Fruit fly (Drosophila melanogaster) whole organism, embryonic: ENCODE measurements around the gene CG14400.

Experiments used
- Adf1 ChIP-seq: fragments of 200-800 bp; sonication (Bioruptor generic); IDR thresholded peaks from 2 replicates; pipeline ENCODE4 v1.3.6; 2022; ENCODE audit warnings: missing biosample characterization, missing genetic modification characterization
- Asciz ChIP-seq: fragments of 200-800 bp; sonication (Bioruptor generic); optimal IDR thresholded peaks from 2 replicates; lab custom pipeline; 2017; ENCODE audit warnings: missing biosample characterization, mild to moderate bottlenecking, missing genetic modification characterization, missing genetic modification reagents
- CG11085 ChIP-seq: fragments of 200-800 bp; sonication (Bioruptor generic); IDR thresholded peaks from 2 replicates; pipeline ENCODE4 v1.3.6; 2022; ENCODE audit warnings: missing biosample characterization, missing genetic modification characterization
- CG11696 ChIP-seq: fragments of 200-800 bp; sonication (Bioruptor generic); IDR thresholded peaks from 2 replicates; pipeline ENCODE4 v1.3.6; 2022; ENCODE audit warnings: missing biosample characterization, missing genetic modification characterization
- CG11723 ChIP-seq: fragments of 200-800 bp; sonication (Bioruptor generic); optimal IDR thresholded peaks from 2 replicates; lab custom pipeline; 2017; ENCODE audit warnings: missing biosample characterization, mild to moderate bottlenecking, missing genetic modification characterization
- CG12155 ChIP-seq: fragments of 200-800 bp; sonication (Bioruptor generic); optimal IDR thresholded peaks from 3 replicates; lab custom pipeline; 2016; ENCODE audit warnings: missing biosample characterization, missing genetic modification characterization
- CG12236 ChIP-seq: fragments of 200-800 bp; sonication (Bioruptor generic); optimal IDR thresholded peaks from 2 replicates; lab custom pipeline; 2016; ENCODE audit warnings: missing biosample characterization, missing genetic modification characterization
- CG12659 ChIP-seq: fragments of 200-800 bp; sonication (Bioruptor generic); optimal IDR thresholded peaks from 3 replicates; lab custom pipeline; 2017; ENCODE audit warnings: mild to moderate bottlenecking, missing biosample characterization, missing genetic modification reagents, missing genetic modification characterization
- CG14710 ChIP-seq: fragments of 200-800 bp; sonication (Bioruptor generic); optimal IDR thresholded peaks from 3 replicates; lab custom pipeline; 2019; ENCODE audit warnings: missing biosample characterization, mild to moderate bottlenecking, missing genetic modification characterization, moderate library complexity
- CG15269 ChIP-seq: fragments of 200-800 bp; sonication (Bioruptor generic); optimal IDR thresholded peaks from 2 replicates; lab custom pipeline; 2018; ENCODE audit warnings: missing biosample characterization, mild to moderate bottlenecking, missing genetic modification characterization, moderate library complexity
- CG1647 ChIP-seq: fragments of 200-800 bp; sonication (Bioruptor generic); optimal IDR thresholded peaks from 3 replicates; lab custom pipeline; 2016; ENCODE audit warnings: missing biosample characterization, missing genetic modification characterization
- CG16779 ChIP-seq: fragments of 200-800 bp; sonication (Bioruptor generic); IDR thresholded peaks from 2 replicates; pipeline ENCODE4 v1.3.6; 2022; ENCODE audit warnings: missing biosample characterization, missing genetic modification characterization
- CG17328 ChIP-seq: fragments of 200-800 bp; sonication (Bioruptor generic); IDR thresholded peaks from 2 replicates; pipeline ENCODE4 v1.3.6; 2022; ENCODE audit warnings: missing biosample characterization, missing genetic modification characterization
- CG18262 ChIP-seq: fragments of 200-800 bp; optimal IDR thresholded peaks from 3 replicates; lab custom pipeline; 2019; ENCODE audit warnings: missing biosample characterization, mild to moderate bottlenecking, missing genetic modification characterization, moderate library complexity
- CG1832 ChIP-seq: fragments of 200-800 bp; sonication (Bioruptor generic); optimal IDR thresholded peaks from 2 replicates; lab custom pipeline; 2017; ENCODE audit warnings: missing biosample characterization, mild to moderate bottlenecking, missing genetic modification characterization, inconsistent platforms
- CG18764 ChIP-seq: fragments of 200-800 bp; sonication (Bioruptor generic); optimal IDR thresholded peaks from 3 replicates; lab custom pipeline; 2016; ENCODE audit warnings: missing biosample characterization, missing genetic modification characterization
- CG2712 ChIP-seq: fragments of 200-800 bp; optimal IDR thresholded peaks from 3 replicates; lab custom pipeline; 2019; ENCODE audit warnings: missing biosample characterization, mild to moderate bottlenecking, missing genetic modification characterization, moderate library complexity
- CG4424 ChIP-seq: fragments of 200-800 bp; sonication (Bioruptor generic); optimal IDR thresholded peaks from 3 replicates; lab custom pipeline; 2016; ENCODE audit warnings: missing biosample characterization, missing genetic modification characterization
- CG8765 ChIP-seq: fragments of 200-800 bp; sonication (Bioruptor generic); IDR thresholded peaks from 2 replicates; pipeline ENCODE4 v1.3.6; 2022; ENCODE audit warnings: missing biosample characterization, missing genetic modification characterization
- CG8944 ChIP-seq: fragments of 200-800 bp; sonication (Bioruptor generic); optimal IDR thresholded peaks from 3 replicates; lab custom pipeline; 2016; ENCODE audit warnings: missing biosample characterization, missing genetic modification characterization
- CG9817 ChIP-seq: fragments of 200-800 bp; sonication (Bioruptor generic); optimal IDR thresholded peaks from 2 replicates; lab custom pipeline; 2018; ENCODE audit warnings: missing biosample characterization, mild to moderate bottlenecking, missing genetic modification characterization, moderate library complexity
- CG9876 ChIP-seq: fragments of 200-800 bp; sonication (Bioruptor generic); optimal IDR thresholded peaks from 2 replicates; lab custom pipeline; 2016; ENCODE audit warnings: missing biosample characterization, missing genetic modification characterization
- CrebB ChIP-seq: fragments of 200-800 bp; sonication (Bioruptor generic); optimal IDR thresholded peaks from 3 replicates; lab custom pipeline; 2018; ENCODE audit warnings: missing biosample characterization, mild to moderate bottlenecking, missing genetic modification characterization
- Fer1 ChIP-seq: fragments of 200-800 bp; sonication (Bioruptor generic); optimal IDR thresholded peaks from 2 replicates; lab custom pipeline; 2017; ENCODE audit warnings: missing biosample characterization, mild to moderate bottlenecking, missing genetic modification characterization
- Fer3 ChIP-seq: fragments of 200-800 bp; sonication (Bioruptor generic); optimal IDR thresholded peaks from 2 replicates; lab custom pipeline; 2018; ENCODE audit warnings: missing biosample characterization, mild to moderate bottlenecking, missing genetic modification characterization, moderate library complexity
- H15 ChIP-seq: fragments of 200-800 bp; sonication (Bioruptor generic); IDR thresholded peaks from 3 replicates; pipeline ENCODE4 v1.3.6; 2022; ENCODE audit warnings: missing biosample characterization, missing genetic modification characterization
- PHDP ChIP-seq: fragments of 200-800 bp; sonication (Bioruptor generic); optimal IDR thresholded peaks from 3 replicates; lab custom pipeline; 2018; ENCODE audit warnings: missing biosample characterization, mild to moderate bottlenecking, missing genetic modification characterization, moderate library complexity
- Sox100B ChIP-seq: fragments of 200-800 bp; sonication (Bioruptor generic); optimal IDR thresholded peaks from 3 replicates; lab custom pipeline; 2018; ENCODE audit warnings: missing biosample characterization, mild to moderate bottlenecking, missing genetic modification characterization
- Sox102F ChIP-seq: fragments of 200-800 bp; sonication (Bioruptor generic); optimal IDR thresholded peaks from 2 replicates; lab custom pipeline; 2018; ENCODE audit warnings: missing biosample characterization, mild to moderate bottlenecking, missing genetic modification characterization, moderate library complexity
- Tbp ChIP-seq: fragments of >200 bp; optimal IDR thresholded peaks from 2 replicates; lab custom pipeline; 2018; ENCODE audit warnings: missing biosample characterization, missing genetic modification characterization
- ara ChIP-seq: fragments of 200-800 bp; sonication (Bioruptor generic); IDR thresholded peaks from 2 replicates; pipeline ENCODE4 v1.3.6; 2022; ENCODE audit warnings: missing biosample characterization, missing genetic modification characterization
- bab2 ChIP-seq: fragments of 200-800 bp; sonication (Bioruptor generic); optimal IDR thresholded peaks from 2 replicates; lab custom pipeline; 2016; ENCODE audit warnings: missing biosample characterization, missing genetic modification characterization
- bbx ChIP-seq: fragments of 200-800 bp; sonication (Bioruptor generic); IDR thresholded peaks from 2 replicates; pipeline ENCODE4 v1.3.6; 2022; ENCODE audit warnings: missing biosample characterization, missing genetic modification characterization; ENCODE audit not compliant: partially characterized antibody
- bsh ChIP-seq, 2 experiments: fragments of 200-800 bp; sonication (Bioruptor generic); optimal IDR thresholded peaks; 2 replicates each; lab custom pipeline; 2017 to 2018; ENCODE audit warnings: mild to moderate bottlenecking in 2 of 2, missing biosample characterization in 2 of 2, missing genetic modification characterization in 2 of 2, moderate library complexity in 1 of 2
- caup ChIP-seq: fragments of 200-800 bp; sonication (Bioruptor generic); optimal IDR thresholded peaks from 3 replicates; lab custom pipeline; 2017; ENCODE audit warnings: missing biosample characterization, mild to moderate bottlenecking, missing genetic modification characterization, moderate library complexity; ENCODE audit not compliant: severe bottlenecking
- ci ChIP-seq: fragments of 200-800 bp; sonication (Bioruptor generic); IDR thresholded peaks from 3 replicates; pipeline ENCODE4 v1.3.6; 2022; ENCODE audit warnings: missing biosample characterization, missing genetic modification characterization
- eyg ChIP-seq: fragments of 200-800 bp; sonication (Bioruptor generic); optimal IDR thresholded peaks from 3 replicates; lab custom pipeline; 2016; ENCODE audit warnings: missing biosample characterization, missing genetic modification characterization
- fd102C ChIP-seq: fragments of 200-800 bp; sonication (Bioruptor generic); optimal IDR thresholded peaks from 2 replicates; lab custom pipeline; 2018; ENCODE audit warnings: missing biosample characterization, mild to moderate bottlenecking, missing genetic modification characterization, moderate library complexity
- insv ChIP-seq, 2 experiments: fragments of 200-800 bp; sonication (Bioruptor generic); optimal IDR thresholded peaks; 3 replicates each; lab custom pipeline; 2016 to 2018; ENCODE audit warnings: missing biosample characterization in 2 of 2, missing genetic modification characterization in 2 of 2
- kay ChIP-seq: fragments of 200-800 bp; sonication (Bioruptor generic); optimal IDR thresholded peaks from 2 replicates; lab custom pipeline; 2016; ENCODE audit warnings: missing biosample characterization, missing genetic modification characterization
- ken ChIP-seq: fragments of 200-800 bp; sonication (Bioruptor generic); IDR thresholded peaks from 3 replicates; pipeline ENCODE4 v1.3.6; 2022; ENCODE audit warnings: missing biosample characterization, missing genetic modification characterization
- lbe ChIP-seq: fragments of 200-800 bp; sonication (Bioruptor generic); optimal IDR thresholded peaks from 2 replicates; lab custom pipeline; 2016; ENCODE audit warnings: missing biosample characterization, mild to moderate bottlenecking, missing genetic modification characterization
- repo ChIP-seq: fragments of 200-800 bp; sonication (Bioruptor generic); optimal IDR thresholded peaks from 2 replicates; lab custom pipeline; 2016; ENCODE audit warnings: missing biosample characterization, missing genetic modification characterization
- run ChIP-seq: fragments of 200-800 bp; sonication (Bioruptor generic); optimal IDR thresholded peaks from 3 replicates; lab custom pipeline; 2018; ENCODE audit warnings: missing biosample characterization, mild to moderate bottlenecking, missing genetic modification characterization
- seq ChIP-seq: fragments of 200-800 bp; sonication (Bioruptor generic); IDR thresholded peaks from 2 replicates; pipeline ENCODE4 v1.3.6; 2022; ENCODE audit warnings: missing biosample characterization, missing genetic modification characterization
- ssp ChIP-seq: fragments of 200-800 bp; sonication (Bioruptor generic); IDR thresholded peaks from 2 replicates; pipeline ENCODE4 v1.3.6; 2022; ENCODE audit warnings: missing biosample characterization, missing genetic modification characterization
- tgo ChIP-seq: fragments of 200-800 bp; sonication (Bioruptor generic); IDR thresholded peaks from 3 replicates; pipeline ENCODE4 v1.3.6; 2022; ENCODE audit warnings: missing biosample characterization, missing genetic modification characterization
- unpg ChIP-seq: fragments of 200-800 bp; sonication (Bioruptor generic); optimal IDR thresholded peaks from 3 replicates; lab custom pipeline; 2018; ENCODE audit warnings: missing biosample characterization, mild to moderate bottlenecking, missing genetic modification characterization, moderate library complexity
- wdn ChIP-seq: fragments of 200-800 bp; sonication (Bioruptor generic); IDR thresholded peaks from 2 replicates; pipeline ENCODE4 v1.3.6; 2022; ENCODE audit warnings: missing biosample characterization, missing genetic modification characterization

CG14400 gene

dm6 chr2L:20881353-20882079 lies 23.8 kb upstream of the CG14400 start (continued):
- peak; percentile 51 for TF ChIP-seq Fer1 (GFP tag; lab: Kevin White, UChicago)
- TF ChIP-seq Asciz (GFP tag; lab: Kevin White, UChicago): peak; percentile 29
- peak; percentile 51 for TF ChIP-seq CG9817 (tag; lab: Kevin White, UChicago)
- TF ChIP-seq ara: 0 out of 2 replicates have a peak, but pooled peaks have one; percentile 47
- TF ChIP-seq seq: 0 out of 2 replicates have a peak, but pooled peaks have one; percentile 32
- TF ChIP-seq CG18262: peak; percentile 13
- peak; percentile 5 for TF ChIP-seq eyg
- TF ChIP-seq ssp: no peak
- no peak for TF ChIP-seq fd102C (GFP tag; lab: Kevin White, UChicago)
- no peak for TF ChIP-seq CG9876 (GFP tag; lab: Kevin White, UChicago)
- peak; percentile 41 for TF ChIP-seq CG12659 (GFP tag; lab: Kevin White, UChicago)
- peak; percentile 29 for TF ChIP-seq lbe
- TF ChIP-seq CG16779 (GFP tag; lab: Robert Waterston, UW): peak; percentile 61; the same call in 1 of the 2 replicates
- peak; percentile 45 for TF ChIP-seq Sox100B (GFP tag; lab: Kevin White, UChicago)
- TF ChIP-seq Adf1 (GFP tag; lab: Robert Waterston, UW): peak; percentile 45
- TF ChIP-seq CG8765: peak; percentile 36; the same call in 1 of the 2 replicates
- TF ChIP-seq unpg (GFP tag; lab: Kevin White, UChicago): no peak
- TF ChIP-seq tgo (GFP tag; lab: Robert Waterston, UW): no peak
- TF ChIP-seq CG18764 (GFP tag; lab: Kevin White, UChicago): peak; percentile 17
- TF ChIP-seq insv (GFP tag; optimal IDR thresholded peaks at IDR 0.05; lab: Kevin White, UChicago): no peak
- peak; percentile 53; the same call in 1 of the 2 replicates for TF ChIP-seq CG11696 (GFP tag; lab: Robert Waterston, UW)
- TF ChIP-seq Tbp (GFP tag; lab: Kevin White, UChicago): no peak
- TF ChIP-seq ken: 0 out of 3 replicates have a peak, but pooled peaks have one; percentile 33
- no peak for TF ChIP-seq run (tag; lab: Kevin White, UChicago)
- TF ChIP-seq bsh (GFP tag; optimal IDR thresholded peaks at IDR 0.05; lab: Kevin White, UChicago): peak in 1 of 2 experiments; percentile 22
- TF ChIP-seq CG1832 (GFP tag; lab: Kevin White, UChicago): no peak
- TF ChIP-seq CG17328: peak; percentile 48
- TF ChIP-seq CG12155 (GFP tag; lab: Kevin White, UChicago): peak; percentile 48
- TF ChIP-seq CG1647 (GFP tag; lab: Kevin White, UChicago): peak; percentile 32
- peak; percentile 53 for TF ChIP-seq bab2 (GFP tag; lab: Kevin White, UChicago)
- peak; percentile 56 for TF ChIP-seq Sox102F
- TF ChIP-seq CG14710: peak; percentile 6
- peak; percentile 60; the same call in 1 of the 3 replicates for TF ChIP-seq ci (GFP tag; lab: Robert Waterston, UW)
- peak; percentile 63 for TF ChIP-seq wdn (GFP tag; lab: Robert Waterston, UW)
- peak; percentile 27 for TF ChIP-seq kay (GFP tag; lab: Kevin White, UChicago)
- TF ChIP-seq CG2712 (tag; lab: Kevin White, UChicago): peak; percentile 33
- TF ChIP-seq CG8944: peak; percentile 40
- TF ChIP-seq caup (GFP tag; lab: Kevin White, UChicago): peak; percentile 46
- TF ChIP-seq Fer3 (tag; lab: Kevin White, UChicago): peak; percentile 70
- TF ChIP-seq CG15269 (tag; lab: Kevin White, UChicago): peak; percentile 54
- no peak for TF ChIP-seq bbx (GFP tag; lab: Robert Waterston, UW)
- peak; percentile 39 for TF ChIP-seq PHDP (tag; lab: Kevin White, UChicago)
- peak; percentile 37 for TF ChIP-seq CG4424 (GFP tag; lab: Kevin White, UChicago)
- no peak for TF ChIP-seq CG11723 (GFP tag; lab: Kevin White, UChicago)
- peak; percentile 50; the same call in 1 of the 2 replicates for TF ChIP-seq CG11085 (GFP tag; lab: Robert Waterston, UW)
- 0 out of 3 replicates have a peak, but pooled peaks have one; percentile 42 for TF ChIP-seq H15 (GFP tag; lab: Robert Waterston, UW)
- no peak for TF ChIP-seq CrebB
- peak; percentile 27 for TF ChIP-seq repo (GFP tag; lab: Kevin White, UChicago)
- TF ChIP-seq CG12236 (GFP tag; lab: Kevin White, UChicago): no peak
